Worm (Caenorhabditis elegans) whole organism, L4 larva: ENCODE results near the gene gbb-2.

Source experiments
- R02D3.7 ChIP-seq: fragments of 150-350 bp; sonication (generic microtip); optimal IDR thresholded peaks from 3 replicates; lab custom pipeline; 2014; ENCODE audit warnings: missing biosample characterization, missing genetic modification characterization
- ceh-28 ChIP-seq: fragments of 150-350 bp; optimal IDR thresholded peaks from 2 replicates; lab custom pipeline; 2014; ENCODE audit warnings: missing biosample characterization, missing genetic modification reagents, missing genetic modification characterization
- ceh-62 ChIP-seq: sonication (generic microtip); optimal IDR thresholded peaks from 2 replicates; lab custom pipeline; 2017; ENCODE audit warnings: missing biosample characterization, missing genetic modification characterization
- ces-1 ChIP-seq: fragments of 150-350 bp; sonication (generic microtip); optimal IDR thresholded peaks from 4 replicates; lab custom pipeline; 2014; ENCODE audit warnings: missing biosample characterization, missing genetic modification reagents, missing genetic modification characterization
- egl-27 ChIP-seq: sonication (generic microtip); optimal IDR thresholded peaks from 3 replicates; lab custom pipeline; 2017; ENCODE audit warnings: missing biosample characterization, missing genetic modification reagents, missing genetic modification characterization
- lim-7 ChIP-seq: fragments of 200-800 bp; sonication (Bioruptor generic); IDR thresholded peaks from 2 replicates; pipeline ENCODE4 v1.3.6; 2022; ENCODE audit warnings: missing genetic modification characterization, missing compliant biosample characterization
- pha-4 ChIP-seq, 2 experiments: fragments of 150-350 bp in 1 of 2; fragments of 200-800 bp in 1 of 2; sonication (Bioruptor generic) in 1 of 2; IDR thresholded peaks in 1 of 2; optimal IDR thresholded peaks in 1 of 2; 2 replicates each; pipeline versions ENCODE4 v1.3.6 to Lab custom; 2014 to 2022; ENCODE audit warnings: missing genetic modification characterization in 2 of 2, missing genetic modification reagents in 2 of 2, missing biosample characterization in 1 of 2, missing compliant biosample characterization in 1 of 2
- sdz-12 ChIP-seq: fragments of 200-800 bp; sonication (Bioruptor generic); optimal IDR thresholded peaks from 2 replicates; lab custom pipeline; 2018; ENCODE audit warnings: mild to moderate bottlenecking, missing genetic modification characterization, missing compliant biosample characterization
- unc-62 ChIP-seq, 3 experiments: fragments of 150-350 bp in 1 of 3; sonication (generic microtip); optimal IDR thresholded peaks in 2 of 3; peaks in 1 of 3; 1 replicate in 1 of 3; 2 replicates in 2 of 3; lab custom pipeline; 2014 to 2017; ENCODE audit warnings: missing biosample characterization in 3 of 3, missing genetic modification characterization in 3 of 3, missing genetic modification reagents in 3 of 3, missing genotype in 1 of 3
- zag-1 ChIP-seq: fragments of 150-350 bp; optimal IDR thresholded peaks from 2 replicates; lab custom pipeline; 2014; ENCODE audit warnings: missing biosample characterization, missing genetic modification characterization

DNA sequence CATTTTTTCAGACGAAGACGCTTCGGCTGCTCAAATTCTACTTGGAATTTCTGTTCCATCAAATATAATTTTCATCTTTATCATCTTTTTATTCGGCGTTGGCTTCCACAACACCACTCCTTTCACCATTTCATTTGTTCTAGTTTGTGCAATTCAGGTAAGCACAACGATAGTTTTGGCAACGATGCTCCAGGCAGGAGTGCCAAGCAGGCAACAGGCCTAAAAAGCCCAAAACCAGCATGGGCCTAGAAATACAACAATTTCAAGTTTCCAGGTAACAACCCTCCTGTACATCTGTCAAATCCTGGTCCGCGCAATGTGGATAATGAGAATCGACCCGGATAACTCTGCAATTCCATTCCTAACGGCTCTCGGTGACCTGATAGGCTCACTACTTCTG lies 34.6 kb upstream of the gbb-2 start:
- TF ChIP-seq zag-1 (tag; lab: Kevin White, UChicago) (no peak), sdz-12 (GFP tag; lab: Kevin White, UChicago) (no peak), egl-27 (tag; lab: Kevin White, UChicago) (no peak), ceh-62 (tag; lab: Kevin White, UChicago) (no peak), ces-1 (GFP tag; lab: Kevin White, UChicago) (no peak), ceh-28 (no peak), R02D3.7 (tag; lab: Kevin White, UChicago) (no peak), lim-7 (GFP tag; lab: Robert Waterston, UW) (no peak), unc-62 (GFP tag; optimal IDR thresholded peaks at IDR 0.05 in 1 of 2; lab: Kevin White, UChicago) (no peak), unc-62 (tag; optimal IDR thresholded peaks at IDR 0.05; lab: Kevin White, UChicago) (no peak), pha-4 (GFP tag; IDR thresholded peaks at IDR 0.05; lab: Robert Waterston, UW) (no peak), pha-4 (tag; optimal IDR thresholded peaks at IDR 0.05; lab: Kevin White, UChicago) (no peak)
